Fruit fly (Drosophila melanogaster): ENCODE data around the gene CG13070.
A peak's percentile ranks its signal among the peaks of the same experiment; 100 is the strongest.

CG13070 gene

dm6 chr3L:16259552-16259951, 3.6 kb upstream of the CG13070 start, which contains the start of gene CG13053:
TSS of gene CG13053 (minus strand) at chr3L:16259722.
- TF ChIP-seq Smox (GFP tag; optimal IDR thresholded peaks at IDR 0.05) (no peak), CG10631 (GFP tag; optimal IDR thresholded peaks at IDR 0.05) (peak; percentile 64), CG3919 (GFP tag; optimal IDR thresholded peaks at IDR 0.05) (peak; percentile 46), fd85E (GFP tag; optimal IDR thresholded peaks at IDR 0.05) (no peak), dac (GFP tag; optimal IDR thresholded peaks at IDR 0.05) (no peak), Lpt (GFP tag; optimal IDR thresholded peaks at IDR 0.05) (no peak), Hr39 (GFP tag; optimal IDR thresholded peaks at IDR 0.05) (no peak), Hr4 (GFP tag; optimal IDR thresholded peaks at IDR 0.05) (no peak), CG15336 (GFP tag; IDR thresholded peaks at IDR 0.05) (no peak), Met (GFP tag; optimal IDR thresholded peaks at IDR 0.05) (no peak), lz (GFP tag; optimal IDR thresholded peaks at IDR 0.05) (no peak), Gug (GFP tag; IDR thresholded peaks at IDR 0.05) (no peak), Blimp-1 (GFP tag; optimal IDR thresholded peaks at IDR 0.05) (no peak), CG8319 (GFP tag; optimal IDR thresholded peaks at IDR 0.05) (no peak), Sox102F (GFP tag; optimal IDR thresholded peaks at IDR 0.05) (no peak), CG4318 (GFP tag; optimal IDR thresholded peaks at IDR 0.05) (no peak), cyc (GFP tag; optimal IDR thresholded peaks at IDR 0.05) (no peak), CG6854 (GFP tag; optimal IDR thresholded peaks at IDR 0.05) (no peak), esn (GFP tag; optimal IDR thresholded peaks at IDR 0.05) (no peak), eg (GFP tag; IDR thresholded peaks at IDR 0.05) (no peak), CG1621 (tag; optimal IDR thresholded peaks at IDR 0.05) (no peak), CG11762 (GFP tag; optimal IDR thresholded peaks at IDR 0.05; ENCODE audit: insufficient read depth) (no peak), Sox15 (GFP tag; optimal IDR thresholded peaks at IDR 0.05) (no peak), acj6 (GFP tag; optimal IDR thresholded peaks at IDR 0.05) (peak; percentile 23), dsx (GFP tag; optimal IDR thresholded peaks at IDR 0.05; ENCODE audit: poor library complexity, severe bottlenecking) (peak; percentile 85), Eip75B (GFP tag; optimal IDR thresholded peaks at IDR 0.05) (peak; percentile 58), net (GFP tag; optimal IDR thresholded peaks at IDR 0.05) (no peak), vri (GFP tag; optimal IDR thresholded peaks at IDR 0.05) (no peak), pdm3 (GFP tag; optimal IDR thresholded peaks at IDR 0.05) (no peak), CG8119 (GFP tag; IDR thresholded peaks at IDR 0.05) (peak; percentile 28; the same call in 1 of the 3 replicates), fkh (GFP tag; optimal IDR thresholded peaks at IDR 0.05) (no peak), CG9139 (GFP tag; optimal IDR thresholded peaks at IDR 0.05) (peak; percentile 6), Eip78C (GFP tag) (peak; percentile 89), CG32006 (GFP tag; optimal IDR thresholded peaks at IDR 0.05) (no peak), Ets21C (GFP tag; optimal IDR thresholded peaks at IDR 0.05) (no peak), fd59A (GFP tag; optimal IDR thresholded peaks at IDR 0.05) (peak; percentile 62), Ets96B (tag; optimal IDR thresholded peaks at IDR 0.05) (peak; percentile 82), salr (GFP tag; optimal IDR thresholded peaks at IDR 0.05) (peak in 1 of 2 experiments; percentile 25), CG16779 (tag; optimal IDR thresholded peaks at IDR 0.05) (peak; percentile 10), CG11294 (GFP tag; IDR thresholded peaks at IDR 0.05) (no peak), CG31627 (GFP tag; optimal IDR thresholded peaks at IDR 0.05) (no peak), CG3032 (tag; optimal IDR thresholded peaks at IDR 0.05) (peak; percentile 74), spab (GFP tag; optimal IDR thresholded peaks at IDR 0.05) (peak; percentile 71), CG6163 (GFP tag; IDR thresholded peaks at IDR 0.05) (peak; percentile 31; the same call in 1 of the 3 replicates), Eip93F (GFP tag; optimal IDR thresholded peaks at IDR 0.05) (no peak), svp (GFP tag) (no peak), OdsH (GFP tag; optimal IDR thresholded peaks at IDR 0.05) (peak; percentile 8), CG34406 (GFP tag; optimal IDR thresholded peaks at IDR 0.05) (no peak), CG7368 (GFP tag; optimal IDR thresholded peaks at IDR 0.05) (no peak), CG6276 (GFP tag; optimal IDR thresholded peaks at IDR 0.05) (no peak), Sox14 (GFP tag; optimal IDR thresholded peaks at IDR 0.05) (no peak), Hr38 (GFP tag; optimal IDR thresholded peaks at IDR 0.05) (no peak), CG10669 (GFP tag; optimal IDR thresholded peaks at IDR 0.05) (peak; percentile 67)

Data from whole organism, prepupa.